Fruit fly (Drosophila melanogaster): Measurements from ENCODE around the gene CG5645.

Gene CG5645

DNA sequence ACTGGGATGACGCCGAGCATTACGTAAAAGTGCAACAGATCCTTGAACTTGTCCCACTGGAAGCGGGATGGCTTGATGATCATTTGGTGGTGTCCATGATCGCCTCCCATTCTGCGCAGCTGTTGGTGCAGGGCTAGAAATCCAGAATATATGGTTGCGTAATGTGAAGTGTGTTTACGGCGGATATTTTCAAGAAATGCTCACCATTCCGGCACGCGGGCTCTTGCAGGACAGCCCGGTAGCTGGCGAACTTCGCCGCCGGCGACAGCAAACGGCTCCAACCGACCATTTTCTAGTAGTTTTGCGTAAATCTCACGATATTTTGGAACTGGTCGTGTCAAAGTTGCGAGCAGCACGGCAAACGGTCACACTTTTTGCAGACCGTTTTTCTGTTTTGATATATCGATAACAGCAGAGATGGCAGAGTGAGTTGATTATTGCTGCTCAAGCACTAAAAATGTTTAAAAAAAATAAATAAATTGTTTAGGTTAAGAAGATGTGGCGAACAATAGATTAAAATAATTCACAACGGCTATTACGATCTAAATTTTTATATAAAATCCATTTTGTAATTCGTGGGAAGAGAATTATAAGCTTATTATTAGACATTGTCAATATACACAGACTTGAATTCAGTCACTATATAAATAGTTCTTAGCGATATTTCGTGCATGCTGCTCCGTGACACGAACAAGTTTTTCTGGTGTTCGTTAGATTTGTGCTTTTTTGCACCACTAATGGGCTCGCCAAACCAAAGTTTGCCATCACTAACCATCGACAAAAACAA, 1.8 kb upstream of the CG5645 start, which contains the start of the genes ND-SGDH and RhoGAP68F:
Gene ND-SGDH (minus strand): TSS at position 472 of the 787 bp plus-strand sequence.
Gene RhoGAP68F (plus strand): TSS at position 756 of the 787 bp plus-strand sequence.
- TF ChIP-seq CG9948 (tag; optimal IDR thresholded peaks at IDR 0.05) (peak; percentile 54), CG10348 (GFP tag; IDR thresholded peaks at IDR 0.05) (0 out of 2 replicates have a peak, but pooled peaks have one; percentile 20), Ets98B (GFP tag; IDR thresholded peaks at IDR 0.05) (peak; percentile 53; the same call in 1 of the 2 replicates), CG8159 (tag; optimal IDR thresholded peaks at IDR 0.05) (peak; percentile 75), CG17806 (tag; optimal IDR thresholded peaks at IDR 0.05) (peak; percentile 48), Pif1A (GFP tag; optimal IDR thresholded peaks at IDR 0.05) (no peak), rn (GFP tag; IDR thresholded peaks at IDR 0.05) (no peak), Snoo (tag; optimal IDR thresholded peaks at IDR 0.05) (peak; percentile 67), gl (tag; optimal IDR thresholded peaks at IDR 0.05) (no peak), CG4496 (GFP tag; IDR thresholded peaks at IDR 0.05) (0 out of 3 replicates have a peak, but pooled peaks have one; percentile 36), CG12605 (GFP tag; IDR thresholded peaks at IDR 0.05) (no peak), Pif1B (GFP tag; optimal IDR thresholded peaks at IDR 0.05) (peak; percentile 40), fd96Ca (GFP tag; IDR thresholded peaks at IDR 0.05) (no peak; the same call in 2 of the 3 replicates), CG14655 (GFP tag; optimal IDR thresholded peaks at IDR 0.05) (no peak), CG32121 (GFP tag; IDR thresholded peaks at IDR 0.05) (peak; percentile 45; the same call in 1 of the 2 replicates), EcR (GFP tag; optimal IDR thresholded peaks at IDR 0.05) (no peak), D1 (tag; optimal IDR thresholded peaks at IDR 0.05) (no peak), CG15710 (tag; optimal IDR thresholded peaks at IDR 0.05) (peak; percentile 76), CG13204 (GFP tag; optimal IDR thresholded peaks at IDR 0.05) (no peak), CG8301 (tag; optimal IDR thresholded peaks at IDR 0.05) (peak; percentile 53), CG34367 (tag; optimal IDR thresholded peaks at IDR 0.05) (peak; percentile 53)

DNA sequence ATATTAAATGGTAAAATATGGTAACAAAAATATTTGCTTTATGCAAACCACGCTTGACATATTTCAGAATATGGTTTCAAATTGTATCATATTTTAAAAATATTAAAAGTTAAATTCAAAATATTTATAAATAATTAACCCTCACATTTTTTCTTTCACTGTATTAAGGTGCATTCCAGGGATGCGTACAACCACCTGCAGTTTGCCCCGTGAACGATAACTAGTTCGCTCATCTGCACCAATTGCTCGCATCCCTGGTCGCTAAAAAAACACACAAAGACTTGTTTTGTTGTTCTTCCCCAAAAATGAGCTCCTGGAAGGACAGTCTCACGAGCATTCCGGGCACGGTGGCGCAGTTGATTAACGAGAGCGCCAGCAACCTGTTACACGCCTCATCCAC, 4.6 kb downstream of the CG5645 start, which contains the start of gene DEF8:
Gene DEF8 (plus strand): TSS at position 229 of the 400 bp plus-strand sequence.
- peak; percentile 89 for TF ChIP-seq CG4496 (GFP tag; IDR thresholded peaks at IDR 0.05)
- peak; percentile 87 for TF ChIP-seq CG9948 (tag; optimal IDR thresholded peaks at IDR 0.05)
- no peak for TF ChIP-seq Pif1B (GFP tag; optimal IDR thresholded peaks at IDR 0.05)
- peak; percentile 76 for TF ChIP-seq Snoo (tag; optimal IDR thresholded peaks at IDR 0.05)
- TF ChIP-seq CG13204 (GFP tag; optimal IDR thresholded peaks at IDR 0.05) = no peak
- peak; percentile 37 for TF ChIP-seq gl (tag; optimal IDR thresholded peaks at IDR 0.05)
- peak; percentile 75 for TF ChIP-seq fd96Ca (GFP tag; IDR thresholded peaks at IDR 0.05)
- peak; percentile 19 for TF ChIP-seq EcR (GFP tag; optimal IDR thresholded peaks at IDR 0.05)
- TF ChIP-seq D1 (tag; optimal IDR thresholded peaks at IDR 0.05) = peak; percentile 94
- TF ChIP-seq CG34367 (tag; optimal IDR thresholded peaks at IDR 0.05) = peak; percentile 80
- peak; percentile 88 for TF ChIP-seq CG8159 (tag; optimal IDR thresholded peaks at IDR 0.05)
- TF ChIP-seq rn (GFP tag; IDR thresholded peaks at IDR 0.05) = peak; percentile 68
- TF ChIP-seq CG10348 (GFP tag; IDR thresholded peaks at IDR 0.05) = no peak
- TF ChIP-seq CG12605 (GFP tag; IDR thresholded peaks at IDR 0.05) = peak; percentile 92
- TF ChIP-seq Pif1A (GFP tag; optimal IDR thresholded peaks at IDR 0.05) = no peak
- TF ChIP-seq CG15710 (tag; optimal IDR thresholded peaks at IDR 0.05) = peak; percentile 83
- peak; percentile 84 for TF ChIP-seq CG8301 (tag; optimal IDR thresholded peaks at IDR 0.05)
- peak; percentile 85 for TF ChIP-seq CG17806 (tag; optimal IDR thresholded peaks at IDR 0.05)
- peak; percentile 80 for TF ChIP-seq CG14655 (GFP tag; optimal IDR thresholded peaks at IDR 0.05)
- TF ChIP-seq CG32121 (GFP tag; IDR thresholded peaks at IDR 0.05) = peak; percentile 92
- peak; percentile 87 for TF ChIP-seq Ets98B (GFP tag; IDR thresholded peaks at IDR 0.05)

DNA sequence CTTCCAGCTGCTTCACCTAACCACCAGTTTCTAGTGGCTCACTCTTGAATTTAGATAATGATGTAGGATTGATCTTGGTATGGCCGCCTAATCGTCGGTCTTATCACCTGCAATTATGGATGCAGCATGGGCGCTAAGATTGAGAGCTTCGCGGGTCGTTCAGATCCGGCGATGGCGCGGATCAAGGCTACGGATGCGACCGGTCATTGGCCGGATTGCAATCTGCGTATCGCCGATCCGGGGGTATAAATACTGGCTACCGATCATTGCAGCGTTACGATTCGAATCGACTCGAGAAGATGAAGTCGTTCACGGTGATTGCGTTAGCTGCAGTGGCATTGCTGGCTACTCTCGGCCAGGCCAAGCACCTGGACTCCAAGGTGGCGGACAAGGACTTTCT, 7.4 kb downstream of the CG5645 start, which contains the start of gene Lsp2:
Gene Lsp2 (plus strand): TSS at position 283 of the 400 bp plus-strand sequence.
- peak; percentile 40 for TF ChIP-seq EcR (GFP tag; optimal IDR thresholded peaks at IDR 0.05)
- no peak for TF ChIP-seq fd96Ca (GFP tag; IDR thresholded peaks at IDR 0.05)

DNA sequence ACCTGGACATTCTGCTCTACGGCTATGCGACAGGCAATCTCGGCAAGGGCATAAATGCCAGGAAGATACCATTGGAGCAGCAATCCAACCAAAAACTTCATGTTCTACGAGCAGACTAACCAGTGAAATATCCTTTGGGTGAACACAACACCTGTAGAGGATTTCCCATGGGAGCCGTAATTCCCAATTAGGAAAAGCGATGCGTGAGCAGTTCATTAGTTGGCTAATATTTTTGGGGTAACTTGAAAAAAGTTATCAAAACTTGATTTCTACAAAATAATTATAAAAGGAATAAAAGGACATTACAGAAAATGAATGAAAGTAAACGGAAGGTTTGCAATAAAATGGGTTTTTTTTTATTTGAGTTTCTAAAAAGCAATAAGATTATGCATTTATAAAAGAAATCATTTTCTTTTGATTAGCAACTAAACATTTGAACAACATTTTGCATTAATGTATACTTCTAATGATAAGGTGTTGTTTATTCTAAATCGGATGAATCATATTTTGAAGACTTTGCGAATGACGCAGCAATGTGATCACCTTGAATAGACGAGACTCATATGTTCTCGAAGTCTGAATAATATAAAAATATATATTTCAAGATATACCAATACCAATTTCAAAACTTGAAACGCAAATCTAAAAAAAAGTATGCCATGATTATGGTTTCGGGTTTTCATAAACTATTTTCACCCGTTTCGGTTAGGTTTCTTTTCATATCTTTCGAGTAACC, 9.0 kb downstream of the CG5645 start, which contains the start of the genes Ir68b and CG34241:
Gene Ir68b (minus strand): TSS at position 101 of the 736 bp plus-strand sequence.
Gene CG34241 (plus strand): TSS at position 686 of the 736 bp plus-strand sequence.
- no peak for TF ChIP-seq CG13204 (GFP tag; optimal IDR thresholded peaks at IDR 0.05)
- no peak for TF ChIP-seq CG34367 (tag; optimal IDR thresholded peaks at IDR 0.05)
- no peak for TF ChIP-seq CG12605 (GFP tag; IDR thresholded peaks at IDR 0.05)
- no peak for TF ChIP-seq CG10348 (GFP tag; IDR thresholded peaks at IDR 0.05)
- no peak for TF ChIP-seq CG8301 (tag; optimal IDR thresholded peaks at IDR 0.05)
- no peak for TF ChIP-seq CG4496 (GFP tag; IDR thresholded peaks at IDR 0.05)
- TF ChIP-seq CG9948 (tag; optimal IDR thresholded peaks at IDR 0.05) = no peak
- no peak for TF ChIP-seq Ets98B (GFP tag; IDR thresholded peaks at IDR 0.05)
- TF ChIP-seq D1 (tag; optimal IDR thresholded peaks at IDR 0.05) = no peak
- TF ChIP-seq Pif1B (GFP tag; optimal IDR thresholded peaks at IDR 0.05) = no peak

DNA sequence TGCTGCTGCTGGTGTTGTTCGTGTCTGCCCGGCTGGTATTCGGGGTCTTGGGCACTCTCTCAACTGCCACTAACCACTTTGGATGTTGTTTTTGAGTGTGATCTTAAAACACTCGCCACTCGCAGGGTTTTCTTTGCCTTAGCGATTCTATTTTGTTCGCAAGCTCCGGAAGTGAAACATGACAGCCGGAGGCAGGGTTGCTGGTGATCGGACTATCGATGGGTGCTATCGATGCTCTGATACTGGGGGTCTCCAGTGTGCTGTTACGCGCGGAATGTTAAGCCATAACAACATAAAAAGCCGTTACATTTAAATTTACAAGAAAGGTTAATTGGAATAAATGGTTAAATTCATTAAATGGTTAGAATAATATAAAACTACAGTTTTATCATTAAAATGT, 11.5 kb downstream of the CG5645 start, which contains the start of gene yps:
Gene yps (minus strand): TSS at position 176 of the 400 bp plus-strand sequence.
- TF ChIP-seq CG4496 (GFP tag; IDR thresholded peaks at IDR 0.05) = peak; percentile 94
- peak; percentile 79 for TF ChIP-seq CG34367 (tag; optimal IDR thresholded peaks at IDR 0.05)
- no peak for TF ChIP-seq rn (GFP tag; IDR thresholded peaks at IDR 0.05)
- no peak for TF ChIP-seq CG10348 (GFP tag; IDR thresholded peaks at IDR 0.05)
- peak; percentile 88 for TF ChIP-seq Pif1A (GFP tag; optimal IDR thresholded peaks at IDR 0.05)
- peak; percentile 57 for TF ChIP-seq CG8301 (tag; optimal IDR thresholded peaks at IDR 0.05)
- TF ChIP-seq fd96Ca (GFP tag; IDR thresholded peaks at IDR 0.05) = peak; percentile 76
- no peak for TF ChIP-seq EcR (GFP tag; optimal IDR thresholded peaks at IDR 0.05)
- TF ChIP-seq D1 (tag; optimal IDR thresholded peaks at IDR 0.05) = no peak
- TF ChIP-seq CG13204 (GFP tag; optimal IDR thresholded peaks at IDR 0.05) = peak; percentile 81
- TF ChIP-seq gl (tag; optimal IDR thresholded peaks at IDR 0.05) = peak; percentile 75
- no peak for TF ChIP-seq CG32121 (GFP tag; IDR thresholded peaks at IDR 0.05)
- TF ChIP-seq CG15710 (tag; optimal IDR thresholded peaks at IDR 0.05) = peak; percentile 65
- peak; percentile 93 for TF ChIP-seq Snoo (tag; optimal IDR thresholded peaks at IDR 0.05)
- peak; percentile 21 for TF ChIP-seq CG9948 (tag; optimal IDR thresholded peaks at IDR 0.05)
- peak; percentile 80 for TF ChIP-seq Pif1B (GFP tag; optimal IDR thresholded peaks at IDR 0.05)
- peak; percentile 76 for TF ChIP-seq Ets98B (GFP tag; IDR thresholded peaks at IDR 0.05)
- peak; percentile 76 for TF ChIP-seq CG12605 (GFP tag; IDR thresholded peaks at IDR 0.05)
- peak; percentile 56 for TF ChIP-seq CG17806 (tag; optimal IDR thresholded peaks at IDR 0.05)
- no peak for TF ChIP-seq CG14655 (GFP tag; optimal IDR thresholded peaks at IDR 0.05)
- TF ChIP-seq CG8159 (tag; optimal IDR thresholded peaks at IDR 0.05) = peak; percentile 64
